Worm (Caenorhabditis elegans) whole organism, young adult: ENCODE measurements around the gene W01C8.1.

Experiments used
- B0035.1 ChIP-seq: sonication (generic microtip); optimal IDR thresholded peaks from 2 replicates; lab custom pipeline; 2016; ENCODE audit warnings: missing genetic modification characterization, mild to moderate bottlenecking, missing compliant biosample characterization, missing genotype, missing genetic modification reagents
- F22D6.2 ChIP-seq: sonication (generic microtip); optimal IDR thresholded peaks from 2 replicates; lab custom pipeline; 2016; ENCODE audit warnings: mild to moderate bottlenecking, missing genetic modification characterization, missing compliant biosample characterization
- F33H1.4 ChIP-seq: fragments of 200-800 bp; sonication (Bioruptor generic); IDR thresholded peaks from 2 replicates; pipeline ENCODE4 v1.3.6; 2022; ENCODE audit warnings: missing genetic modification reagents, missing genetic modification characterization, missing compliant biosample characterization
- F55B11.4 ChIP-seq: sonication (generic microtip); optimal IDR thresholded peaks from 2 replicates; lab custom pipeline; 2016; ENCODE audit warnings: missing compliant biosample characterization, missing genetic modification characterization, borderline replicate concordance; ENCODE audit not compliant: insufficient read depth
- F57A8.1 ChIP-seq: fragments of 200-800 bp; sonication (Bioruptor generic); optimal IDR thresholded peaks from 2 replicates; lab custom pipeline; 2018; ENCODE audit warnings: mild to moderate bottlenecking, missing genetic modification characterization, moderate library complexity, missing compliant biosample characterization
- T07F8.4 ChIP-seq: sonication (generic microtip); optimal IDR thresholded peaks from 2 replicates; lab custom pipeline; 2016; ENCODE audit warnings: mild to moderate bottlenecking, missing genetic modification characterization, moderate library complexity, missing compliant biosample characterization
- T26A5.8 ChIP-seq: sonication (generic microtip); optimal IDR thresholded peaks from 2 replicates; lab custom pipeline; 2016; ENCODE audit warnings: missing genetic modification characterization, missing compliant biosample characterization
- Y53F4B.3 ChIP-seq: fragments of 200-800 bp; sonication (Bioruptor generic); IDR thresholded peaks from 2 replicates; pipeline ENCODE4 v1.3.6; 2022; ENCODE audit warnings: missing genetic modification reagents, missing genetic modification characterization, missing compliant biosample characterization
- Y53G8AR.9 ChIP-seq: fragments of 200-800 bp; sonication (Bioruptor generic); conservative IDR thresholded peaks from 2 replicates; pipeline ENCODE4 v1.3.6; 2022; ENCODE audit warnings: missing genetic modification reagents, missing genetic modification characterization, missing compliant biosample characterization
- Y67H2A.10 ChIP-seq: fragments of 200-800 bp; sonication (Bioruptor generic); conservative IDR thresholded peaks from 2 replicates; pipeline ENCODE4 v1.3.6; 2022; ENCODE audit warnings: missing genetic modification reagents, missing genetic modification characterization, missing compliant biosample characterization
- ZK185.1 ChIP-seq: sonication (generic microtip); optimal IDR thresholded peaks from 2 replicates; lab custom pipeline; 2016; ENCODE audit warnings: mild to moderate bottlenecking, missing genetic modification characterization, missing compliant biosample characterization; ENCODE audit not compliant: poor library complexity, severe bottlenecking
- aptf-2 ChIP-seq: fragments of 200-800 bp; sonication (Bioruptor generic); conservative IDR thresholded peaks from 2 replicates; pipeline ENCODE4 v1.3.6; 2022; ENCODE audit warnings: missing genetic modification reagents, missing genetic modification characterization, missing compliant biosample characterization
- aptf-3 ChIP-seq: fragments of 200-800 bp; sonication (Bioruptor generic); IDR thresholded peaks from 2 replicates; pipeline ENCODE4 v1.3.6; 2022; ENCODE audit warnings: missing genetic modification characterization, missing compliant biosample characterization
- atf-7 ChIP-seq: sonication (generic microtip); optimal IDR thresholded peaks from 2 replicates; lab custom pipeline; 2017; ENCODE audit warnings: mild to moderate bottlenecking, missing genetic modification characterization, missing compliant biosample characterization
- athp-1 ChIP-seq: sonication (generic microtip); optimal IDR thresholded peaks from 2 replicates; lab custom pipeline; 2017; ENCODE audit warnings: mild to moderate bottlenecking, missing genetic modification characterization, missing compliant biosample characterization
- attf-5 ChIP-seq: fragments of 200-800 bp; sonication (Bioruptor generic); optimal IDR thresholded peaks from 2 replicates; lab custom pipeline; 2018; ENCODE audit warnings: mild to moderate bottlenecking, missing genetic modification characterization, missing compliant biosample characterization
- bed-2 ChIP-seq: fragments of 200-800 bp; sonication (Bioruptor generic); IDR thresholded peaks from 2 replicates; pipeline ENCODE4 v1.3.6; 2022; ENCODE audit warnings: missing genetic modification reagents, missing genetic modification characterization, missing compliant biosample characterization
- cebp-1 ChIP-seq, 2 experiments: fragments of 200-800 bp in 1 of 2; sonication (Bioruptor generic) in 1 of 2; sonication (generic microtip) in 1 of 2; IDR thresholded peaks in 1 of 2; optimal IDR thresholded peaks in 1 of 2; 2 replicates each; pipeline versions ENCODE4 v1.3.6 to Lab custom; 2017 to 2022; ENCODE audit warnings: missing compliant biosample characterization in 2 of 2, missing genetic modification characterization in 2 of 2, mild to moderate bottlenecking in 1 of 2, missing genetic modification reagents in 1 of 2, moderate library complexity in 1 of 2
- ceh-79 ChIP-seq: sonication (generic microtip); optimal IDR thresholded peaks from 2 replicates; lab custom pipeline; 2017; ENCODE audit warnings: mild to moderate bottlenecking, missing genetic modification characterization, missing compliant biosample characterization
- dox-1 ChIP-seq: fragments of 200-800 bp; sonication (Bioruptor generic); IDR thresholded peaks from 2 replicates; pipeline ENCODE4 v1.3.6; 2022; ENCODE audit warnings: missing genetic modification reagents, missing genetic modification characterization, missing compliant biosample characterization
- egl-44 ChIP-seq: fragments of 200-800 bp; sonication (Bioruptor generic); IDR thresholded peaks from 2 replicates; pipeline ENCODE4 v1.3.6; 2022; ENCODE audit warnings: missing genetic modification reagents, missing genetic modification characterization, missing compliant biosample characterization
- gei-17 ChIP-seq: fragments of 200-800 bp; sonication (Bioruptor generic); optimal IDR thresholded peaks from 2 replicates; lab custom pipeline; 2018; ENCODE audit warnings: mild to moderate bottlenecking, missing genetic modification characterization, missing compliant biosample characterization
- hsf-1 ChIP-seq: fragments of 200-800 bp; sonication (Bioruptor generic); IDR thresholded peaks from 2 replicates; pipeline ENCODE4 v1.3.6; 2022; ENCODE audit warnings: missing genetic modification reagents, missing genetic modification characterization, missing compliant biosample characterization
- lag-1 ChIP-seq: fragments of 200-800 bp; sonication (Bioruptor generic); IDR thresholded peaks from 2 replicates; pipeline ENCODE4 v1.3.6; 2022; ENCODE audit warnings: missing genetic modification reagents, missing genetic modification characterization, missing compliant biosample characterization
- let-607 ChIP-seq, 2 experiments: fragments of 200-800 bp in 1 of 2; sonication (Bioruptor generic) in 1 of 2; sonication (generic microtip) in 1 of 2; optimal IDR thresholded peaks; 2 replicates each; lab custom pipeline; 2016 to 2018; ENCODE audit warnings: mild to moderate bottlenecking in 2 of 2, missing compliant biosample characterization in 2 of 2, missing genetic modification characterization in 2 of 2, moderate library complexity in 2 of 2, missing genotype in 1 of 2
- lin-26 ChIP-seq: fragments of 200-800 bp; sonication (Bioruptor generic); IDR thresholded peaks from 2 replicates; pipeline ENCODE4 v1.3.6; 2022; ENCODE audit warnings: missing genetic modification reagents, missing genetic modification characterization, missing compliant biosample characterization
- lsl-1 ChIP-seq: fragments of 200-800 bp; sonication (Bioruptor generic); optimal IDR thresholded peaks from 2 replicates; lab custom pipeline; 2018; ENCODE audit warnings: mild to moderate bottlenecking, missing genetic modification characterization, moderate library complexity, missing compliant biosample characterization
- lsy-27 ChIP-seq: sonication (generic microtip); optimal IDR thresholded peaks from 2 replicates; lab custom pipeline; 2017; ENCODE audit warnings: missing genetic modification characterization, mild to moderate bottlenecking, missing compliant biosample characterization, antibody characterized with exemption, missing genotype, borderline replicate concordance; ENCODE audit not compliant: insufficient read depth
- madf-10 ChIP-seq: sonication (generic microtip); optimal IDR thresholded peaks from 2 replicates; lab custom pipeline; 2016; ENCODE audit warnings: mild to moderate bottlenecking, missing genetic modification characterization, missing compliant biosample characterization
- nhr-120 ChIP-seq: fragments of 200-800 bp; sonication (Bioruptor generic); IDR thresholded peaks from 2 replicates; pipeline ENCODE4 v1.3.6; 2022; ENCODE audit warnings: missing genetic modification characterization, missing compliant biosample characterization
- nhr-27 ChIP-seq: fragments of 200-800 bp; sonication (Bioruptor generic); optimal IDR thresholded peaks from 2 replicates; lab custom pipeline; 2018; ENCODE audit warnings: mild to moderate bottlenecking, missing genetic modification characterization, moderate library complexity, missing compliant biosample characterization
- nhr-90 ChIP-seq: sonication (generic microtip); optimal IDR thresholded peaks from 2 replicates; lab custom pipeline; 2016; ENCODE audit warnings: missing genotype, mild to moderate bottlenecking, missing genetic modification characterization, missing compliant biosample characterization
- pbrm-1 ChIP-seq: fragments of 200-800 bp; sonication (Bioruptor generic); IDR thresholded peaks from 2 replicates; pipeline ENCODE4 v1.3.6; 2022; ENCODE audit warnings: missing genetic modification reagents, missing genetic modification characterization, missing compliant biosample characterization
- pha-4 ChIP-seq: fragments of 150-350 bp; sonication (generic microtip); optimal IDR thresholded peaks from 2 replicates; lab custom pipeline; 2014; ENCODE audit warnings: missing biosample characterization, missing genetic modification reagents, missing genetic modification characterization
- rec-8 ChIP-seq, 2 experiments: sonication (generic microtip); optimal IDR thresholded peaks; 2 replicates each; lab custom pipeline; 2016; ENCODE audit warnings: mild to moderate bottlenecking in 2 of 2, missing genetic modification characterization in 2 of 2, missing genetic modification reagents in 2 of 2, missing genotype in 2 of 2, missing biosample characterization in 1 of 2, missing compliant biosample characterization in 1 of 2, moderate library complexity in 1 of 2
- repo-1 ChIP-seq: sonication (generic microtip); optimal IDR thresholded peaks from 2 replicates; lab custom pipeline; 2017; ENCODE audit warnings: mild to moderate bottlenecking, missing genetic modification characterization, missing compliant biosample characterization
- rpc-1 ChIP-seq, 2 experiments: fragments of 150-350 bp in 1 of 2; sonication (generic microtip) in 1 of 2; optimal IDR thresholded peaks; 2 replicates each; lab custom pipeline; 2014 to 2018; ENCODE audit warnings: missing biosample characterization in 1 of 2, missing genetic modification characterization in 1 of 2, missing genetic modification reagents in 1 of 2, missing genotype in 1 of 2
- snpc-1.1 ChIP-seq: sonication (generic microtip); optimal IDR thresholded peaks from 2 replicates; lab custom pipeline; 2017; ENCODE audit warnings: missing genetic modification characterization, mild to moderate bottlenecking, missing compliant biosample characterization, antibody characterized with exemption, moderate library complexity, missing genotype, missing genetic modification reagents; ENCODE audit not compliant: insufficient read depth
- somi-1 ChIP-seq: fragments of 200-800 bp; sonication (Bioruptor generic); optimal IDR thresholded peaks from 2 replicates; lab custom pipeline; 2018; ENCODE audit warnings: mild to moderate bottlenecking, missing genetic modification characterization, missing compliant biosample characterization
- sptf-2 ChIP-seq: fragments of 200-800 bp; sonication (Bioruptor generic); optimal IDR thresholded peaks from 2 replicates; lab custom pipeline; 2018; ENCODE audit warnings: mild to moderate bottlenecking, missing genetic modification characterization, missing compliant biosample characterization
- tbp1 ChIP-seq: fragments of 200-800 bp; sonication (Bioruptor generic); optimal IDR thresholded peaks from 2 replicates; lab custom pipeline; 2018; ENCODE audit warnings: mild to moderate bottlenecking, missing genetic modification characterization, missing compliant biosample characterization
- tbx-9 ChIP-seq: sonication (generic microtip); optimal IDR thresholded peaks from 2 replicates; lab custom pipeline; 2016; ENCODE audit warnings: borderline replicate concordance, missing genetic modification characterization, inconsistent platforms, missing compliant biosample characterization
- tlf-1 ChIP-seq: fragments of 200-800 bp; sonication (Bioruptor generic); optimal IDR thresholded peaks from 2 replicates; lab custom pipeline; 2018; ENCODE audit warnings: mild to moderate bottlenecking, missing genetic modification characterization, missing compliant biosample characterization
- unc-62 ChIP-seq: fragments of 150-350 bp; optimal IDR thresholded peaks from 2 replicates; lab custom pipeline; 2014; ENCODE audit warnings: missing biosample characterization, missing genetic modification reagents, missing genetic modification characterization
- ztf-18 ChIP-seq: sonication (generic microtip); optimal IDR thresholded peaks from 2 replicates; lab custom pipeline; 2016; ENCODE audit warnings: missing genotype, mild to moderate bottlenecking, missing genetic modification characterization, missing compliant biosample characterization
- ztf-25 ChIP-seq: fragments of 200-800 bp; sonication (Bioruptor generic); IDR thresholded peaks from 2 replicates; pipeline ENCODE4 v1.3.6; 2022; ENCODE audit warnings: missing genetic modification reagents, missing genetic modification characterization, missing compliant biosample characterization

Gene W01C8.1

DNA sequence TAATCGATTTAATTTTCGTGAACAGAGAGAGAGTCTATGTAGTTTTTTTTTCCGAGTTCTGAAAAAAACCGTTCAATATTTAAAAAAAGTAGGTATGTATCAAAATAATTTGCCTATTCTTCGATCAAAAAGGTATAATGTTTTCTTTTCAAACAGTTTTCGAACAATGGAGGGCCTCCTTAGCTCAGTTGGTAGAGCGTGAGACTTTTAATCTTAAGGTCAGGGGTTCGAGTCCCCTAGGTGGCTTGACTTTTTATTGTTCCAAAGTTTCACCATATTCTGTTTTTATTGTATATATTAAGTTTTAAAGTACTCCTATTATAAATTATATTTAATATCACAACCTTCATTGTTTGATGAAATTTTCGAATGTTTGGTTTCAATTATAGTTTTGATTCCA is 21.3 kb downstream of the W01C8.1 start:
- TF ChIP-seq hsf-1 (GFP tag; lab: Robert Waterston, UW) (no peak), snpc-1.1 (peak; percentile 79), tbp1 (GFP tag; lab: Kevin White, UChicago) (peak; percentile 89), lsy-27 (peak; percentile 5), Y67H2A.10 (no peak), Y53F4B.3 (peak; percentile 54; the same call in 1 of the 2 replicates), tbx-9 (tag; lab: Kevin White, UChicago) (no peak), ztf-25 (GFP tag; lab: Robert Waterston, UW) (peak; percentile 92), sptf-2 (GFP tag; lab: Kevin White, UChicago) (peak; percentile 93), dox-1 (GFP tag; lab: Robert Waterston, UW) (peak; percentile 77), tlf-1 (GFP tag; lab: Kevin White, UChicago) (peak; percentile 17), atf-7 (tag; lab: Kevin White, UChicago) (peak; percentile 8), somi-1 (GFP tag; lab: Kevin White, UChicago) (no peak), athp-1 (peak; percentile 55), gei-17 (GFP tag; lab: Kevin White, UChicago) (no peak), pha-4 (tag; lab: Kevin White, UChicago) (no peak), nhr-27 (tag; lab: Kevin White, UChicago) (peak; percentile 36), F55B11.4 (tag; lab: Kevin White, UChicago) (no peak), attf-5 (GFP tag; lab: Kevin White, UChicago) (peak; percentile 68), T07F8.4 (peak; percentile 78), Y53G8AR.9 (GFP tag; lab: Robert Waterston, UW) (0 out of 2 replicates have a peak, but pooled peaks have one; percentile 41), cebp-1 (GFP tag; IDR thresholded peaks at IDR 0.05; lab: Robert Waterston, UW) (no peak), cebp-1 (tag; optimal IDR thresholded peaks at IDR 0.05; lab: Kevin White, UChicago) (peak; percentile 40), F57A8.1 (GFP tag; lab: Kevin White, UChicago) (peak; percentile 91), nhr-90 (tag; lab: Kevin White, UChicago) (peak; percentile 83), lag-1 (GFP tag; lab: Robert Waterston, UW) (no peak), rpc-1 (optimal IDR thresholded peaks at IDR 0.05; lab: Kevin White, UChicago) (peak; percentile 94), rpc-1 (tag; optimal IDR thresholded peaks at IDR 0.05; lab: Kevin White, UChicago) (peak; percentile 100), ceh-79 (tag; lab: Kevin White, UChicago) (peak; percentile 69), egl-44 (GFP tag; lab: Robert Waterston, UW) (peak; percentile 87), aptf-3 (GFP tag; lab: Robert Waterston, UW) (0 out of 2 replicates have a peak, but pooled peaks have one; percentile 18), pbrm-1 (GFP tag; lab: Robert Waterston, UW) (peak; percentile 92), bed-2 (no peak), nhr-120 (no peak), lin-26 (peak; percentile 97), madf-10 (tag; lab: Kevin White, UChicago) (peak; percentile 66), repo-1 (tag; lab: Kevin White, UChicago) (peak; percentile 48), aptf-2 (GFP tag; lab: Robert Waterston, UW) (no peak), rec-8 (tag; optimal IDR thresholded peaks at IDR 0.05; lab: Kevin White, UChicago) (peak; percentile 54 to 88), ztf-18 (tag; lab: Kevin White, UChicago) (peak; percentile 80), T26A5.8 (peak; percentile 65), F33H1.4 (no peak), unc-62 (GFP tag; lab: Kevin White, UChicago) (no peak), lsl-1 (GFP tag; lab: Kevin White, UChicago) (peak; percentile 24), B0035.1 (tag; lab: Kevin White, UChicago) (peak; percentile 55), let-607 (tag; optimal IDR thresholded peaks at IDR 0.05; lab: Kevin White, UChicago) (peak; percentile 49 to 63), F22D6.2 (no peak), ZK185.1 (tag; lab: Kevin White, UChicago) (peak; percentile 73)
